Worm (Caenorhabditis elegans) whole organism, midembryonic: ENCODE data around the gene fbxa-14.

ENCODE experiments used
- T22C8.4 ChIP-seq: fragments of 200-800 bp; sonication (Bioruptor generic); IDR thresholded peaks from 2 replicates; pipeline ENCODE4 v1.3.6; 2022; ENCODE audit warnings: missing genetic modification characterization, missing compliant biosample characterization
- cog-1 ChIP-seq: sonication (generic microtip); optimal IDR thresholded peaks from 2 replicates; lab custom pipeline; 2016; ENCODE audit warnings: missing genetic modification characterization, missing compliant biosample characterization
- flt-1 ChIP-seq: fragments of 200-800 bp; sonication (Bioruptor generic); IDR thresholded peaks from 2 replicates; pipeline ENCODE4 v1.3.6; 2022; ENCODE audit warnings: missing genetic modification characterization, missing compliant biosample characterization
- klf-2 ChIP-seq: fragments of 200-800 bp; sonication (Bioruptor generic); conservative IDR thresholded peaks from 2 replicates; pipeline ENCODE4 v1.3.6; 2022; ENCODE audit warnings: missing genetic modification reagents, missing genetic modification characterization, missing compliant biosample characterization
- med-1 ChIP-seq: sonication (generic microtip); optimal IDR thresholded peaks from 2 replicates; lab custom pipeline; 2017; ENCODE audit warnings: missing genetic modification characterization, mild to moderate bottlenecking, missing compliant biosample characterization, antibody characterized with exemption, missing genetic modification reagents; ENCODE audit not compliant: insufficient read depth
- ref-1 ChIP-seq: fragments of 200-800 bp; sonication (Bioruptor generic); conservative IDR thresholded peaks from 2 replicates; pipeline ENCODE4 v1.3.6; 2022; ENCODE audit warnings: missing genetic modification reagents, missing genetic modification characterization, missing compliant biosample characterization
- tab-1 ChIP-seq: fragments of 200-800 bp; sonication (Bioruptor generic); IDR thresholded peaks from 2 replicates; pipeline ENCODE4 v1.3.6; 2022; ENCODE audit warnings: missing genetic modification characterization, missing compliant biosample characterization
- ztf-23 ChIP-seq: fragments of 200-800 bp; sonication (Bioruptor generic); IDR thresholded peaks from 2 replicates; pipeline ENCODE4 v1.3.6; 2022; ENCODE audit warnings: missing genetic modification reagents, missing genetic modification characterization, missing compliant biosample characterization
- ztf-29 ChIP-seq: fragments of 200-800 bp; sonication (Bioruptor generic); IDR thresholded peaks from 2 replicates; pipeline ENCODE4 v1.3.6; 2022; ENCODE audit warnings: missing genetic modification reagents, missing genetic modification characterization, missing compliant biosample characterization

fbxa-14 gene

DNA sequence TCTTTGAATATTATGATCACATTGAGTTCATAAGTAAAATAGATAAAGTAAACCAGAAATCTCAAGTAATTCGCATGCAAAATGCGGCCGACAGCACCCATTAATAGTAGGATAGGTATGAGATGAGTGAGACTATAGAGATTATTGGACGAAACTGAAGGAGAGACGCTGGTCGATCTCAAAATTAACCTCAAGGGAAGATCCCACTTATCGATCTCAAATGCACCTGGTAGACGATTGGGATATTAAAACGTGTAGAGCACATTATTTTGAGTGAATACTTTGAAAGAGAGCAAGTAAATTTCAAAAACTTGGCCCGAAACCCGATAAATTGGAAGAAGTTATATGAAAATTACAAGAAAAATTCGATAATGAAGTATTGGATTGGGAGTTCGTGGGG is 21.3 kb upstream of the fbxa-14 start, which contains the start of gene Y82E9BL.6:
TSS of gene Y82E9BL.6 (minus strand) at position 101 of the 400 bp plus-strand sequence.
- no peak for TF ChIP-seq ztf-23 (GFP tag; lab: Robert Waterston, UW)
- TF ChIP-seq T22C8.4, result no peak
- TF ChIP-seq tab-1 (GFP tag; lab: Robert Waterston, UW), result no peak
- TF ChIP-seq ztf-29, result no peak
- no peak for TF ChIP-seq klf-2 (GFP tag; lab: Robert Waterston, UW)
- no peak for TF ChIP-seq cog-1
- no peak for TF ChIP-seq ref-1
- TF ChIP-seq flt-1 (GFP tag; lab: Robert Waterston, UW), result no peak

- TF ChIP-seq ztf-23 (GFP tag; lab: Robert Waterston, UW) (no peak), T22C8.4 (no peak), tab-1 (GFP tag; lab: Robert Waterston, UW) (no peak), ref-1 (no peak), cog-1 (no peak), ztf-29 (no peak)
Observed at ce11 chrIII:1342919-1343419, 18.6 kb upstream of the fbxa-14 start, which contains the start of gene fbxa-27. Gene fbxa-27 (plus strand): TSS chrIII:1342969.

DNA sequence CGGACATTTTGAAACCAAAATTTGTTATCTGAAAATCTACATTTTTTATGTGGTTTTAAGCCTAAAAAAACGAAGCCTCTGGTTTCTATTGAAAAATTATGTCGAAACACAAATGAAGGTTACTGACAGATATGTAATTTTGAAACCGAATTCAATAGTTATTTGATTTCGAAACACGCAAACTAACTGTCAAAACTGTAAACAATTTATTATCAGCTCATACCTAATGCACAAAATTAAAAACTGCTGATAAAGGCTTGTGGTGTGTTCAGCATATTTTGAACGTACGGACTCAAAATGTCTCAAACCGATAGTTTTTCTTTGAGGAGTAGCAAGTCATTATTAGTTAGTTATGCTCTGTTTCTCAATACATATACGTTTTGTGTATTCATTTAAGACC is 18.1 kb upstream of the fbxa-14 start, which contains the start of gene fbxa-26:
TSS of gene fbxa-26 (minus strand) at position 35 of the 400 bp plus-strand sequence.
- TF ChIP-seq cog-1, result no peak
- TF ChIP-seq ref-1, result no peak

DNA sequence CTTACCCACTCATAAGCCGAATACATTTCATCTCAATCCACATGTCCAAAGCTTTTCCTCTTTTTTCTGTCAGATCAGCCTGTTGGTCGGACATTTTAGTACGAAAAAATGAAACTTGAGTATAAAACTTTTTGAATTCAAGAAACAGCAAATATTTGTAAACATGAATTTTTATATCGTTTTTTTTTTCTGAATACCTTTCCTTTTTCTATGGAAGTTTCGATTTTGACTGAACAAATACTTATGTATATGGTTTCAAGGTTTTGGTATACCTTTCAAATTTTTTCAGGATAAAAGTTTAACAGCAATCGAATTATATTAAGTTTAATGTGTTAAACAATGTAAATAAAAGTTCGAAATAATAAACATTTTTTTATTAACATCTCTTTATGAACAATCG is 15.8 kb upstream of the fbxa-14 start, which contains the start of gene fbxa-5:
TSS of gene fbxa-5 (minus strand) at position 101 of the 400 bp plus-strand sequence.
- TF ChIP-seq cog-1 (no peak), klf-2 (GFP tag; lab: Robert Waterston, UW) (no peak), ztf-29 (no peak), ztf-23 (GFP tag; lab: Robert Waterston, UW) (no peak), med-1 (GFP tag; lab: Kevin White, UChicago) (no peak)

DNA sequence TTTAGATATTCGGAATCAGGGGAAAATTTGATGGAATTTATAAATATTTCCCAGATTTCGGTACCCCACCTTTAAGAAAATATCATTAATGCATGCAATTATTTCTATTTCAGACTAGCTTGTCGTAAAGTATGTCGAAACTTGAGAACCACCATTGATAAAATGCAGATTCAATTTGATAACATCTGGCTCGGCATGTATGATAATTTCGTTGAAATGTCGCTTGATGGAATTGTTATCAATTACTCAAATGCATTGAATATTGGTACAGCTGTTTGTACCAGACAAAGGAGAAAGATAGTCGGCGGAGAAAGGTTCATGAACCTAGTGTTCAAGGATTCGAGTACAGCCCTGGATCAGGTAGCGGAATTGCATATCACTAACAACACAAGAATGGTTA is 7.5 kb upstream of the fbxa-14 start, which contains the start of gene Y82E9BL.19:
TSS of gene Y82E9BL.19 (plus strand) at position 123 of the 400 bp plus-strand sequence.
- no peak for TF ChIP-seq T22C8.4

ce11 chrIII:1326490-1326889 is 2.1 kb upstream of the fbxa-14 start, which contains the start of gene Y82E9BL.18:
Gene Y82E9BL.18 (plus strand): TSS chrIII:1326790.
- no peak for TF ChIP-seq med-1 (GFP tag; lab: Kevin White, UChicago)
- TF ChIP-seq ztf-23 (GFP tag; lab: Robert Waterston, UW), result no peak

DNA sequence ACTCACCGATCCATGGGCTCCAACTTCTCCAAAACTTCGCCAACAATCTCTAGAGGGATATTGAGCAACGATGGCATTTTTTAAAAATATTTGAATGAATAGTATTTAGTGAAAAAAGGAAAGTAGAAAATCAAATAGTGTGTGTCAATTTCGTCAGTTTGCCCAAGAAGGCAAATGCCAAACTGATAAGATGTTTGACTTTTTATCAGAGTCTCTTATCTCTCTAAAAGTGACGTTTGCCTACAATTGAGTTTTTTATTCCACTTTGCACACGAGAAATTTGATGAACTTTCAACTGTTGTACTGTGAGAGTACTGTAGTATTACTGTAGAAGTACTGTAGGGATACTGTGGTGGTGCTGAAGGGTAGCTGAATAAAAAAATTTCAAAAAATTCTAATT is 858 bp downstream of the fbxa-14 start:
- no peak for TF ChIP-seq ref-1

DNA sequence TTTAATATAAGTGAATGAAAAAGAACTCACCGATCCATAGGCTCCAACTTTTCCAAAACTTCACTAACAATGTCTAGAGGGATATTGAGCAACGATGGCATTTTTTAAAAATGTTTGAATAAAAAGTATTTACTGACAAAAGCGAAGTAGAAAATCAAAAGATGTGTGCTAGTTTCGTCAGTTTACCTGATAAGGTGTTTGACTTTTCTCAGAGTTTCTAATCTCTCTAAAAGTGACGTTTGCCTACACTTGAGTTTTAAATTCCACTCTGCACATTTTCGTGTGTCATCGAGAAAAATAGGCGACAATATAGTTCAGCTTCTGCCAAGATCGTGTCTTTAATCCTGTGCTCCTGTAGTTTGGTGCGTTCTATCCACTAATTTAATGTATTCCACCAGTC is 2.9 kb downstream of the fbxa-14 start, which contains the start of gene fbxa-15:
TSS of gene fbxa-15 (minus strand) at position 101 of the 400 bp plus-strand sequence.
- TF ChIP-seq cog-1, result no peak
- no peak for TF ChIP-seq ztf-29
- TF ChIP-seq flt-1 (GFP tag; lab: Robert Waterston, UW), result no peak
- no peak for TF ChIP-seq tab-1 (GFP tag; lab: Robert Waterston, UW)
- no peak for TF ChIP-seq ztf-23 (GFP tag; lab: Robert Waterston, UW)
- no peak for TF ChIP-seq med-1 (GFP tag; lab: Kevin White, UChicago)
- no peak for TF ChIP-seq klf-2 (GFP tag; lab: Robert Waterston, UW)
- no peak for TF ChIP-seq T22C8.4
- no peak for TF ChIP-seq ref-1

- TF ChIP-seq ztf-23 (GFP tag; lab: Robert Waterston, UW) (no peak), tab-1 (GFP tag; lab: Robert Waterston, UW) (no peak), ztf-29 (no peak), T22C8.4 (no peak), klf-2 (GFP tag; lab: Robert Waterston, UW) (no peak), flt-1 (GFP tag; lab: Robert Waterston, UW) (no peak)
Observed at ce11 chrIII:1315038-1315437, 9.4 kb downstream of the fbxa-14 start, which contains the start of the genes fbxa-80 and fbxa-19. Gene fbxa-80 (minus strand): TSS chrIII:1315210. Gene fbxa-19 (plus strand): TSS chrIII:1315401.

- TF ChIP-seq flt-1 (GFP tag; lab: Robert Waterston, UW), result no peak
- no peak for TF ChIP-seq ztf-23 (GFP tag; lab: Robert Waterston, UW)
- TF ChIP-seq T22C8.4, result no peak
- TF ChIP-seq ref-1, result no peak
- TF ChIP-seq cog-1, result no peak
- no peak for TF ChIP-seq med-1 (GFP tag; lab: Kevin White, UChicago)
- TF ChIP-seq tab-1 (GFP tag; lab: Robert Waterston, UW), result no peak
- TF ChIP-seq klf-2 (GFP tag; lab: Robert Waterston, UW), result no peak
- TF ChIP-seq ztf-29, result no peak
Observed at ce11 chrIII:1314283-1314682, 10.1 kb downstream of the fbxa-14 start.

ce11 chrIII:1311367-1311766 is 13.0 kb downstream of the fbxa-14 start:
- TF ChIP-seq flt-1 (GFP tag; lab: Robert Waterston, UW) (no peak), ref-1 (no peak), ztf-23 (GFP tag; lab: Robert Waterston, UW) (no peak), klf-2 (GFP tag; lab: Robert Waterston, UW) (no peak), ztf-29 (no peak), cog-1 (no peak), med-1 (GFP tag; lab: Kevin White, UChicago) (no peak), T22C8.4 (no peak), tab-1 (GFP tag; lab: Robert Waterston, UW) (no peak)
